Fruit fly (Drosophila melanogaster) whole organism, embryonic: ENCODE measurements around the gene Tmhs.

Source experiments
- CG31441 ChIP-seq: fragments of 200-800 bp; sonication (Bioruptor generic); IDR thresholded peaks from 2 replicates; pipeline ENCODE4 v1.3.6; 2022; ENCODE audit warnings: missing biosample characterization, missing genetic modification characterization
- CG3163 ChIP-seq: fragments of 200-800 bp; sonication (Bioruptor generic); optimal IDR thresholded peaks from 3 replicates; lab custom pipeline; 2016; ENCODE audit warnings: missing biosample characterization, missing genetic modification characterization
- CG32767 ChIP-seq: fragments of 200-800 bp; sonication (Bioruptor generic); IDR thresholded peaks from 2 replicates; pipeline ENCODE4 v1.3.6; 2022; ENCODE audit warnings: missing biosample characterization, missing genetic modification characterization
- Hr78 ChIP-seq, 2 experiments: fragments of 200-800 bp in 1 of 2; fragments of >200 bp in 1 of 2; sonication (Bioruptor generic) in 1 of 2; optimal IDR thresholded peaks; 2 replicates each; lab custom pipeline; 2017 to 2019; ENCODE audit warnings: missing biosample characterization in 2 of 2, missing genetic modification characterization in 2 of 2, mild to moderate bottlenecking in 1 of 2, moderate library complexity in 1 of 2
- Vsx1 ChIP-seq: fragments of 200-800 bp; sonication (Bioruptor generic); optimal IDR thresholded peaks from 2 replicates; lab custom pipeline; 2017; ENCODE audit warnings: missing biosample characterization, mild to moderate bottlenecking, missing genetic modification characterization, missing genetic modification reagents

dm6 chr3L:1906208-1906607 is 20.8 kb downstream of the Tmhs start:
- TF ChIP-seq CG32767 (GFP tag; lab: Robert Waterston, UW) (no peak), Vsx1 (GFP tag; lab: Kevin White, UChicago) (no peak), CG31441 (no peak), CG3163 (GFP tag; lab: Kevin White, UChicago) (no peak), Hr78 (GFP tag; optimal IDR thresholded peaks at IDR 0.05; lab: Kevin White, UChicago) (no peak)
